Fruit fly (Drosophila melanogaster) whole organism, embryonic: ENCODE data around the gene Gr98d.

ENCODE experiments used
- B-H2 ChIP-seq: fragments of 200-800 bp; sonication (Bioruptor generic); optimal IDR thresholded peaks from 2 replicates; lab custom pipeline; 2018; ENCODE audit warnings: missing biosample characterization, mild to moderate bottlenecking, missing genetic modification characterization
- CG10321 ChIP-seq: fragments of 200-800 bp; sonication (Bioruptor generic); IDR thresholded peaks from 2 replicates; pipeline ENCODE4 v1.3.6; 2022; ENCODE audit warnings: missing biosample characterization, missing genetic modification characterization
- CG11247 ChIP-seq: fragments of 200-800 bp; sonication (Bioruptor generic); IDR thresholded peaks from 2 replicates; pipeline ENCODE4 v1.3.6; 2022; ENCODE audit warnings: missing biosample characterization, missing genetic modification characterization
- CG11695 ChIP-seq: fragments of 200-800 bp; sonication (Bioruptor generic); IDR thresholded peaks from 3 replicates; pipeline ENCODE4 v1.3.6; 2022; ENCODE audit warnings: missing biosample characterization, missing genetic modification characterization
- CG12071 ChIP-seq: fragments of 200-800 bp; sonication (Bioruptor generic); optimal IDR thresholded peaks from 3 replicates; lab custom pipeline; 2018; ENCODE audit warnings: missing biosample characterization, mild to moderate bottlenecking, missing genetic modification characterization
- CG12219 ChIP-seq: fragments of 200-800 bp; sonication (Bioruptor generic); optimal IDR thresholded peaks from 3 replicates; lab custom pipeline; 2018; ENCODE audit warnings: missing biosample characterization, mild to moderate bottlenecking, missing genetic modification characterization
- CG12744 ChIP-seq: fragments of 200-800 bp; sonication (Bioruptor generic); optimal IDR thresholded peaks from 2 replicates; lab custom pipeline; 2016; ENCODE audit warnings: missing biosample characterization, missing genetic modification characterization
- CG14014 ChIP-seq: fragments of 200-800 bp; sonication (Bioruptor generic); IDR thresholded peaks from 2 replicates; pipeline ENCODE4 v1.3.6; 2022; ENCODE audit warnings: missing biosample characterization, missing genetic modification characterization
- CG1602 ChIP-seq: fragments of 200-800 bp; sonication (Bioruptor generic); optimal IDR thresholded peaks from 3 replicates; lab custom pipeline; 2016; ENCODE audit warnings: missing biosample characterization, missing genetic modification characterization
- CG17802 ChIP-seq: fragments of 200-800 bp; sonication (Bioruptor generic); optimal IDR thresholded peaks from 2 replicates; lab custom pipeline; 2018; ENCODE audit warnings: missing biosample characterization, mild to moderate bottlenecking, missing genetic modification characterization, moderate library complexity
- CG18599 ChIP-seq: fragments of 200-800 bp; sonication (Bioruptor generic); optimal IDR thresholded peaks from 3 replicates; lab custom pipeline; 2017; ENCODE audit warnings: missing biosample characterization, missing genetic modification characterization, mild to moderate bottlenecking, moderate library complexity, missing genetic modification reagents
- CG3163 ChIP-seq: fragments of 200-800 bp; sonication (Bioruptor generic); optimal IDR thresholded peaks from 3 replicates; lab custom pipeline; 2016; ENCODE audit warnings: missing biosample characterization, missing genetic modification characterization
- CG42726 ChIP-seq: fragments of 200-800 bp; sonication (Bioruptor generic); IDR thresholded peaks from 2 replicates; pipeline ENCODE4 v1.3.6; 2022; ENCODE audit warnings: missing biosample characterization, missing genetic modification characterization; ENCODE audit not compliant: partially characterized antibody
- CG4730 ChIP-seq: fragments of 200-800 bp; sonication (Bioruptor generic); IDR thresholded peaks from 2 replicates; pipeline ENCODE4 v1.3.6; 2022; ENCODE audit warnings: missing biosample characterization, missing genetic modification characterization
- CG4820 ChIP-seq: fragments of 200-800 bp; sonication (Bioruptor generic); optimal IDR thresholded peaks from 3 replicates; lab custom pipeline; 2016; ENCODE audit warnings: missing biosample characterization, missing genetic modification characterization
- CG6654 ChIP-seq: fragments of 200-800 bp; sonication (Bioruptor generic); optimal IDR thresholded peaks from 2 replicates; lab custom pipeline; 2017; ENCODE audit warnings: missing biosample characterization, mild to moderate bottlenecking, missing genetic modification characterization
- CG6813 ChIP-seq: fragments of 200-800 bp; sonication (Bioruptor generic); optimal IDR thresholded peaks from 2 replicates; lab custom pipeline; 2017; ENCODE audit warnings: missing biosample characterization, missing genetic modification characterization, mild to moderate bottlenecking, moderate library complexity, missing genetic modification reagents
- CG7556 ChIP-seq: fragments of 200-800 bp; sonication (Bioruptor generic); optimal IDR thresholded peaks from 2 replicates; lab custom pipeline; 2017; ENCODE audit warnings: missing biosample characterization, mild to moderate bottlenecking, missing genetic modification characterization
- CG8290 ChIP-seq, 3 experiments: fragments of 200-800 bp; sonication (Bioruptor generic); optimal IDR thresholded peaks; 2 replicates each; lab custom pipeline; 2016 to 2019; ENCODE audit warnings: missing biosample characterization in 3 of 3, missing genetic modification characterization in 3 of 3, mild to moderate bottlenecking in 2 of 3, moderate library complexity in 1 of 3
- CG9817 ChIP-seq: fragments of 200-800 bp; sonication (Bioruptor generic); optimal IDR thresholded peaks from 2 replicates; lab custom pipeline; 2018; ENCODE audit warnings: missing biosample characterization, mild to moderate bottlenecking, missing genetic modification characterization, moderate library complexity
- CoRest ChIP-seq: fragments of 200-800 bp; sonication (Bioruptor generic); optimal IDR thresholded peaks from 3 replicates; lab custom pipeline; 2018; ENCODE audit warnings: missing biosample characterization, mild to moderate bottlenecking, missing genetic modification characterization, moderate library complexity
- Dek ChIP-seq: fragments of 200-800 bp; sonication (Bioruptor generic); optimal IDR thresholded peaks from 3 replicates; lab custom pipeline; 2019; ENCODE audit warnings: missing biosample characterization, mild to moderate bottlenecking, missing genetic modification characterization, moderate library complexity
- Dll ChIP-seq: fragments of 200-800 bp; sonication (Bioruptor generic); IDR thresholded peaks from 4 replicates; pipeline ENCODE4 v1.3.6; 2022; ENCODE audit warnings: missing biosample characterization, missing genetic modification characterization; ENCODE audit not compliant: partially characterized antibody
- Doc3 ChIP-seq: fragments of 200-800 bp; sonication (Bioruptor generic); IDR thresholded peaks from 3 replicates; pipeline ENCODE4 v1.3.6; 2022; ENCODE audit warnings: missing biosample characterization, missing genetic modification characterization; ENCODE audit not compliant: partially characterized antibody
- Dref ChIP-seq: fragments of 200-800 bp; sonication (Bioruptor generic); IDR thresholded peaks from 2 replicates; pipeline ENCODE4 v1.3.6; 2022; ENCODE audit warnings: missing biosample characterization, missing genetic modification characterization
- Hand ChIP-seq: fragments of 200-800 bp; sonication (Bioruptor generic); optimal IDR thresholded peaks from 2 replicates; lab custom pipeline; 2017; ENCODE audit warnings: mild to moderate bottlenecking, missing biosample characterization, missing genetic modification reagents, missing genetic modification characterization
- HmgZ ChIP-seq: fragments of 200-800 bp; sonication (Bioruptor generic); optimal IDR thresholded peaks from 2 replicates; lab custom pipeline; 2018; ENCODE audit warnings: missing biosample characterization, mild to moderate bottlenecking, missing genetic modification characterization
- Kr ChIP-seq: fragments of 200-800 bp; sonication (Bioruptor generic); optimal IDR thresholded peaks from 2 replicates; lab custom pipeline; 2017; ENCODE audit warnings: missing biosample characterization, mild to moderate bottlenecking, missing genetic modification characterization
- Max ChIP-seq: fragments of 200-800 bp; sonication (Bioruptor generic); optimal IDR thresholded peaks from 2 replicates; lab custom pipeline; 2016; ENCODE audit warnings: missing biosample characterization, mild to moderate bottlenecking, missing genetic modification characterization
- Meics ChIP-seq: fragments of 200-800 bp; sonication (Bioruptor generic); optimal IDR thresholded peaks from 2 replicates; lab custom pipeline; 2017; ENCODE audit warnings: missing biosample characterization, mild to moderate bottlenecking, missing genetic modification characterization
- Myb ChIP-seq: fragments of 200-800 bp; sonication (Bioruptor generic); optimal IDR thresholded peaks from 2 replicates; lab custom pipeline; 2016; ENCODE audit warnings: missing biosample characterization, missing genetic modification characterization
- NC2α ChIP-seq: fragments of 200-800 bp; sonication (Bioruptor generic); optimal IDR thresholded peaks from 2 replicates; lab custom pipeline; 2016; ENCODE audit warnings: missing biosample characterization, missing genetic modification characterization
- Optix ChIP-seq: fragments of 200-800 bp; sonication (Bioruptor generic); IDR thresholded peaks from 3 replicates; pipeline ENCODE4 v1.3.6; 2022; ENCODE audit warnings: missing biosample characterization, missing genetic modification characterization
- Sry-β ChIP-seq: fragments of 200-800 bp; sonication (Bioruptor generic); optimal IDR thresholded peaks from 2 replicates; lab custom pipeline; 2018; ENCODE audit warnings: missing biosample characterization, mild to moderate bottlenecking, missing genetic modification characterization, moderate library complexity
- Stat92E ChIP-seq, 3 experiments: fragments of >200 bp in 2 of 3; fragments of 200-800 bp in 1 of 3; sonication (Bioruptor generic) in 1 of 3; optimal IDR thresholded peaks; 2 replicates each; lab custom pipeline; 2017 to 2019; ENCODE audit warnings: missing biosample characterization in 3 of 3, missing genetic modification characterization in 3 of 3, mild to moderate bottlenecking in 1 of 3, moderate library complexity in 1 of 3
- Usf ChIP-seq: fragments of 200-800 bp; sonication (Bioruptor generic); optimal IDR thresholded peaks from 2 replicates; lab custom pipeline; 2017; ENCODE audit warnings: missing genotype, missing biosample characterization, missing genetic modification characterization
- bab2 ChIP-seq: fragments of 200-800 bp; sonication (Bioruptor generic); optimal IDR thresholded peaks from 2 replicates; lab custom pipeline; 2016; ENCODE audit warnings: missing biosample characterization, missing genetic modification characterization
- chn ChIP-seq: fragments of 200-800 bp; sonication (Bioruptor generic); optimal IDR thresholded peaks from 2 replicates; lab custom pipeline; 2016; ENCODE audit warnings: missing biosample characterization, missing genetic modification characterization
- corto ChIP-seq: fragments of 200-800 bp; sonication (Bioruptor generic); optimal IDR thresholded peaks from 2 replicates; lab custom pipeline; 2016; ENCODE audit warnings: missing biosample characterization, mild to moderate bottlenecking, missing genetic modification characterization, moderate library complexity
- dpn ChIP-seq, 2 experiments: fragments of 200-800 bp; sonication (Bioruptor generic); optimal IDR thresholded peaks; 3 replicates each; lab custom pipeline; 2016; ENCODE audit warnings: missing biosample characterization in 2 of 2, missing genetic modification characterization in 2 of 2
- ewg ChIP-seq: fragments of 200-800 bp; sonication (Bioruptor generic); optimal IDR thresholded peaks from 3 replicates; lab custom pipeline; 2017; ENCODE audit warnings: mild to moderate bottlenecking, missing biosample characterization, missing genetic modification reagents, missing genetic modification characterization
- h ChIP-seq: fragments of >200 bp; optimal IDR thresholded peaks from 2 replicates; lab custom pipeline; 2017
- insv ChIP-seq, 2 experiments: fragments of 200-800 bp; sonication (Bioruptor generic); optimal IDR thresholded peaks; 3 replicates each; lab custom pipeline; 2016 to 2018; ENCODE audit warnings: missing biosample characterization in 2 of 2, missing genetic modification characterization in 2 of 2
- p53 ChIP-seq: fragments of 200-800 bp; sonication (Bioruptor generic); optimal IDR thresholded peaks from 2 replicates; lab custom pipeline; 2016; ENCODE audit warnings: missing biosample characterization, missing genetic modification characterization
- prd ChIP-seq, 3 experiments: fragments of >200 bp in 2 of 3; fragments of 200-800 bp in 1 of 3; sonication (Bioruptor generic) in 1 of 3; optimal IDR thresholded peaks in 2 of 3; IDR thresholded peaks in 1 of 3; 2 replicates in 2 of 3; 3 replicates in 1 of 3; pipeline versions ENCODE4 v1.3.6 to Lab custom; 2017 to 2022; ENCODE audit warnings: missing biosample characterization in 1 of 3, missing genetic modification characterization in 1 of 3
- sima ChIP-seq: fragments of 200-800 bp; sonication (Bioruptor generic); optimal IDR thresholded peaks from 2 replicates; lab custom pipeline; 2016; ENCODE audit warnings: missing biosample characterization, missing genetic modification characterization
- so ChIP-seq: fragments of 200-800 bp; sonication (Bioruptor generic); IDR thresholded peaks from 3 replicates; pipeline ENCODE4 v1.3.6; 2022; ENCODE audit warnings: missing biosample characterization, missing genetic modification characterization
- twi ChIP-seq: fragments of 200-800 bp; optimal IDR thresholded peaks from 2 replicates; lab custom pipeline; 2019; ENCODE audit warnings: missing biosample characterization, mild to moderate bottlenecking, missing genetic modification characterization, moderate library complexity
- zfh2 ChIP-seq: fragments of 200-800 bp; sonication (Bioruptor generic); optimal IDR thresholded peaks from 2 replicates; lab custom pipeline; 2016; ENCODE audit warnings: missing biosample characterization, missing genetic modification characterization

Gr98d gene

dm6 chr3R:27554964-27555363, 9.1 kb downstream of the Gr98d start (continued):
- TF ChIP-seq bab2: peak; percentile 72
- TF ChIP-seq dpn (GFP tag; optimal IDR thresholded peaks at IDR 0.05; lab: Kevin White, UChicago): peak; percentile 70 to 84
- no peak for TF ChIP-seq zfh2 (GFP tag; lab: Kevin White, UChicago)
- peak; percentile 78 for TF ChIP-seq Dek (tag; lab: Kevin White, UChicago)
- TF ChIP-seq CG9817: peak; percentile 72
- no peak for TF ChIP-seq Dll (GFP tag; lab: Robert Waterston, UW)
- peak; percentile 15 for TF ChIP-seq CG8290 (GFP tag; optimal IDR thresholded peaks at IDR 0.05; lab: Kevin White, UChicago)
- no peak for TF ChIP-seq CG8290 (tag; optimal IDR thresholded peaks at IDR 0.05; lab: Kevin White, UChicago)
- TF ChIP-seq CG4820 (GFP tag; lab: Kevin White, UChicago): peak; percentile 81
- peak; percentile 77 for TF ChIP-seq CG7556 (GFP tag; lab: Kevin White, UChicago)
- peak; percentile 79; the same call in 2 of the 3 replicates for TF ChIP-seq CG11695
- TF ChIP-seq CG17802: peak; percentile 54
- TF ChIP-seq CG14014 (GFP tag; lab: Robert Waterston, UW): peak; percentile 82
- peak; percentile 69 for TF ChIP-seq chn (GFP tag; lab: Kevin White, UChicago)
- peak; percentile 76 for TF ChIP-seq CG1602 (GFP tag; lab: Kevin White, UChicago)
- TF ChIP-seq twi (tag; lab: Kevin White, UChicago): peak; percentile 62
- no peak for TF ChIP-seq Sry-β
- no peak for TF ChIP-seq h (lab: Kevin White, UChicago)
- TF ChIP-seq corto (GFP tag; lab: Kevin White, UChicago): no peak
- peak; percentile 14 for TF ChIP-seq Usf (GFP tag; lab: Kevin White, UChicago)
- peak; percentile 64 for TF ChIP-seq CG4730 (GFP tag; lab: Robert Waterston, UW)
- 0 out of 2 replicates have a peak, but pooled peaks have one; percentile 30 for TF ChIP-seq CG10321 (GFP tag; lab: Robert Waterston, UW)
- no peak for TF ChIP-seq Dref (GFP tag; lab: Robert Waterston, UW)
- no peak for TF ChIP-seq prd (optimal IDR thresholded peaks at IDR 0.05; lab: Kevin White, UChicago)
- peak; percentile 84 for TF ChIP-seq prd (GFP tag; IDR thresholded peaks at IDR 0.05; lab: Robert Waterston, UW)
- peak; percentile 68 for TF ChIP-seq HmgZ (tag; lab: Kevin White, UChicago)
- peak; percentile 70 for TF ChIP-seq ewg (GFP tag; lab: Kevin White, UChicago)
- no peak for TF ChIP-seq B-H2 (GFP tag; lab: Kevin White, UChicago)
- peak; percentile 55 for TF ChIP-seq CG12744 (GFP tag; lab: Kevin White, UChicago)
- peak; percentile 42 for TF ChIP-seq Myb
- TF ChIP-seq insv (GFP tag; optimal IDR thresholded peaks at IDR 0.05; lab: Kevin White, UChicago): no peak
- TF ChIP-seq CoRest: peak; percentile 84
- no peak for TF ChIP-seq Stat92E (GFP tag; optimal IDR thresholded peaks at IDR 0.05; lab: Kevin White, UChicago)
- peak; percentile 78 for TF ChIP-seq CG18599 (GFP tag; lab: Kevin White, UChicago)
- TF ChIP-seq sima (GFP tag; lab: Kevin White, UChicago): peak; percentile 23
- peak; percentile 62 for TF ChIP-seq CG6654
- TF ChIP-seq CG11247 (GFP tag; lab: Robert Waterston, UW): peak; percentile 68
- peak; percentile 76 for TF ChIP-seq CG12071 (GFP tag; lab: Kevin White, UChicago)
- TF ChIP-seq Meics (GFP tag; lab: Kevin White, UChicago): peak; percentile 73
- TF ChIP-seq Hand: peak; percentile 51
- TF ChIP-seq Kr: no peak
- peak; percentile 79; the same call in 2 of the 3 replicates for TF ChIP-seq Optix (GFP tag; lab: Robert Waterston, UW)
- peak; percentile 80 for TF ChIP-seq CG12219
- TF ChIP-seq Max (GFP tag; lab: Kevin White, UChicago): peak; percentile 8
- TF ChIP-seq NC2α (GFP tag; lab: Kevin White, UChicago): no peak
- TF ChIP-seq CG3163 (GFP tag; lab: Kevin White, UChicago): peak; percentile 39
- no peak for TF ChIP-seq CG42726 (GFP tag; lab: Robert Waterston, UW)
- no peak for TF ChIP-seq p53 (GFP tag; lab: Kevin White, UChicago)
- no peak for TF ChIP-seq Doc3 (GFP tag; lab: Robert Waterston, UW)
- TF ChIP-seq so (GFP tag; lab: Robert Waterston, UW): peak; percentile 85
- TF ChIP-seq CG6813 (GFP tag; lab: Kevin White, UChicago): peak; percentile 73
